Fruit fly (Drosophila melanogaster): ENCODE measurements around the gene CG2767.

Gene CG2767

DNA sequence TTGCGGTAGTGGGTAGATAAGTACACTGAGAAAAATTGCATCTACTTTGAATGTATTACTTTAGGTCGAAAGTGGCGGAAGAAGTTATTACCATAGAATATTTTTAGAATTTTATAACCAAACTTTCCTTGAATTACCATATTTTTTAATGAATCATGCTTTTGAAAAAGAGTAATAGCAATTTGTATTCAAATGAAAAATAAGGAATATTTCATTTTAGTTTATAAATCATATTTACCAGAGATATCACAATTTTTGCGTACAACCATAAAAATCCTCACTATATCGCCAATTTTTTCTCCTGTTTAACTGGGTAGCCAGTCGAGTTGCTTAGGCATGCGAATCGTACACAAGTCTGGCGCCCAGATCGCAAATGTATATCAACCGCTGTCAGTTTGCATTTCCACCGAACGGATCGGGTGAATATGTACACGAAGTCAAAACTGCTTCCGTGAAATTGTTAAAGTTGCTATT lies 38.2 kb downstream of the CG2767 start (continued):
- TF ChIP-seq foxo (GFP tag; optimal IDR thresholded peaks at IDR 0.05) (peak in 1 of 2 experiments; percentile 62), CG9705 (GFP tag; optimal IDR thresholded peaks at IDR 0.05) (no peak), Sp1 (GFP tag; optimal IDR thresholded peaks at IDR 0.05) (peak; percentile 58), GATAd (GFP tag; optimal IDR thresholded peaks at IDR 0.05) (no peak), jim (GFP tag; optimal IDR thresholded peaks at IDR 0.05) (no peak), CrebA (GFP tag; optimal IDR thresholded peaks at IDR 0.05; ENCODE audit: borderline replicate concordance) (no peak), rgr (GFP tag; optimal IDR thresholded peaks at IDR 0.05) (peak; percentile 50), Rel (GFP tag; optimal IDR thresholded peaks at IDR 0.05) (no peak), Rel (tag; optimal IDR thresholded peaks at IDR 0.05) (no peak), Hr78 (GFP tag; optimal IDR thresholded peaks at IDR 0.05) (no peak)

DNA sequence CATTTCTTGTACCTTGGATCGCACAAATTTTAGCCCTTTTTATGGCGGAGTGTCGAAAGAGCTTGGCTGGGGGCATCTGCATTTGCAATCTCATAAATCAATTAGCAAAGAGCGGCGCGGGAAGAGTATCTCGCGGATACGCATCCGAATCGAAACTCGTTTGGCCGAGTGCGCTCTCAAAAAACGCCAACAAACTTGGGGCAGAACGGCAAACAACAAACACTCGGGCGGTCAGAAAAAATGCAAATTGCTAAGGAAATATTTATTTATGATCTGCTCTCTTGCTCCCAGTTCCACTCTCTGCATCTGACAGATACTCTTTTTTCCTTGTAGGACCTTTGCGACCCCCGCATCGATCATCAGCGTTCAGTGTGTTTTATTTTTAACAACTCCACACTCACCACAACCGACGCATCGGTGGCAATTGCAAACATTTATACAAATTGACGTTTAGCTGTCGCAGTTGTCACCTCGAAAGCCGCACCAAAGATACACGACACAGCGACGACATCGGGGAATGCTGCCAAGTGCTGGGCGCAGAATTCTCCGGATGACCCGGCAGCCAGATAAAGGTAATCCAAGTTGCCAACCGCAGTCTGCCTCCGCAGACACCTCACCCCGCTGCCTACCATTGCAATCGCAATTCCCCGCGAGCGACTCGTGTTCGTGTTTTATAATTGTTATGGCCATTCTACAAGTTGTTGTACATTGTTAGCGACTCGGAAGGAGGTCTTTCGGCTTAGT lies 38.8 kb downstream of the CG2767 start:
- TF ChIP-seq OdsH (GFP tag; optimal IDR thresholded peaks at IDR 0.05) (no peak), HLH106 (tag; optimal IDR thresholded peaks at IDR 0.05) (no peak), Hr78 (GFP tag; optimal IDR thresholded peaks at IDR 0.05) (no peak), tai (GFP tag; optimal IDR thresholded peaks at IDR 0.05) (no peak), pan (optimal IDR thresholded peaks at IDR 0.05) (no peak), Myc (optimal IDR thresholded peaks at IDR 0.05) (no peak), CG9705 (GFP tag; optimal IDR thresholded peaks at IDR 0.05) (no peak), CrebA (GFP tag; optimal IDR thresholded peaks at IDR 0.05; ENCODE audit: borderline replicate concordance) (no peak), N (GFP tag; optimal IDR thresholded peaks at IDR 0.05) (no peak), Mio (GFP tag; optimal IDR thresholded peaks at IDR 0.05) (no peak), brk (GFP tag; optimal IDR thresholded peaks at IDR 0.05) (no peak), usp (GFP tag; optimal IDR thresholded peaks at IDR 0.05) (no peak), ey (GFP tag; optimal IDR thresholded peaks at IDR 0.05) (no peak), br (GFP tag; optimal IDR thresholded peaks at IDR 0.05) (no peak), lola (GFP tag; optimal IDR thresholded peaks at IDR 0.05) (no peak), foxo (GFP tag; optimal IDR thresholded peaks at IDR 0.05) (no peak), Jra (GFP tag; optimal IDR thresholded peaks at IDR 0.05) (no peak), Dfd (GFP tag; optimal IDR thresholded peaks at IDR 0.05) (no peak), Hr83 (GFP tag; optimal IDR thresholded peaks at IDR 0.05; ENCODE audit: poor library complexity, severe bottlenecking) (no peak), Vsx2 (GFP tag; optimal IDR thresholded peaks at IDR 0.05; ENCODE audit: partially characterized antibody) (peak; percentile 0), Rel (GFP tag; optimal IDR thresholded peaks at IDR 0.05) (no peak), Rel (tag; optimal IDR thresholded peaks at IDR 0.05) (peak; percentile 1), dl (GFP tag; optimal IDR thresholded peaks at IDR 0.05; ENCODE audit: insufficient read depth in 1 of 2, partially characterized antibody in 2 of 2) (peak in 1 of 2 experiments; percentile 25), woc (GFP tag; optimal IDR thresholded peaks at IDR 0.05) (no peak), sage (GFP tag; optimal IDR thresholded peaks at IDR 0.05) (no peak), rgr (GFP tag; optimal IDR thresholded peaks at IDR 0.05) (no peak), Hnf4 (GFP tag; optimal IDR thresholded peaks at IDR 0.05) (no peak)

DNA sequence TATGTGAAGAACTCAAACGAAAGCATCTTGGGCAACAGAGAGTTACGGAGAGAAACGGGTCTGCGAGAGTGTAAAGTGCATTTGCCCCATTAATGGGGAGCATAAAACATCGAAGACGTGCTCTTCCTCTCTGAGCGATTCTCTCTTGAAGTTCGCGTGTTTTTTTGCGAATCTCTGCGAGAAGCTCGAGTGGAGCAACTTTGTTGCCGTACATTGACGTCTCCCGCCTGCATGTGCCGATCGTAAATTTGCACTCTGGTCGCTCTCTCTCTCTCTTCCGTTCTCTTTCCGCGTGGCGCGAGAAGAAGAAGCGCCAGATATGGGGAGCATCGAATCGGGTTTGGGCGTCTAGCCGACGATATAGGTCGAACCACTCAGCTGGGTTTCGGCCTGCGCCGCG lies 40.1 kb downstream of the CG2767 start:
- TF ChIP-seq Rel (GFP tag; optimal IDR thresholded peaks at IDR 0.05) (peak; percentile 82), Rel (tag; optimal IDR thresholded peaks at IDR 0.05) (no peak), fru (GFP tag; optimal IDR thresholded peaks at IDR 0.05) (no peak), Dif (GFP tag; optimal IDR thresholded peaks at IDR 0.05; ENCODE audit: partially characterized antibody) (peak; percentile 93), Hr83 (GFP tag; optimal IDR thresholded peaks at IDR 0.05; ENCODE audit: poor library complexity, severe bottlenecking) (peak; percentile 16), woc (GFP tag; optimal IDR thresholded peaks at IDR 0.05) (peak; percentile 34), CrebA (GFP tag; optimal IDR thresholded peaks at IDR 0.05; ENCODE audit: borderline replicate concordance) (peak; percentile 87), h (GFP tag; optimal IDR thresholded peaks at IDR 0.05) (peak; percentile 5), Vsx2 (GFP tag; optimal IDR thresholded peaks at IDR 0.05; ENCODE audit: partially characterized antibody) (peak; percentile 52), CG32264 (GFP tag; optimal IDR thresholded peaks at IDR 0.05) (no peak), dl (GFP tag; optimal IDR thresholded peaks at IDR 0.05; ENCODE audit: insufficient read depth in 1 of 2, partially characterized antibody in 2 of 2) (peak; percentile 87 to 93), CG9705 (GFP tag; optimal IDR thresholded peaks at IDR 0.05) (no peak), foxo (GFP tag; optimal IDR thresholded peaks at IDR 0.05) (peak in 1 of 2 experiments; percentile 27)

Measured in whole organism, wandering third instar larva.